Worm (Caenorhabditis elegans): ENCODE measurements around the gene R13H4.2.

The R13H4.2 gene

DNA sequence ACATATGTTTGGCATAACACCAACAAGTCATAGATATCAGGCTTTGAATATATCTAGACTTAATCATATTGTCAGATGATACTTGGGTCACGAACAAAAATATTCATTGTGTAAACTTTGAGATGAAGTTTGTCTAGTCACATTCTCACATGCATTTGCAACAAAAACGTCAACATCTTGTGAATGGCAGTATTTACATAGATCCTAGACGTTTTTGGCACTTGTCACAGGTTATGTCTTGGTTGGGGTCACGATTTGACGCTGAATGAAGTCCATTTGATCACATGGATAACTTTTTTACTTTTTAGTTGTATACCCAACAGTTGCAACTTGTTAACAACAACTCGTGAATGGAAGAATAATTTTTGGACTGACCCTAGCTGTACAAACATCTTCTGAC is 37.9 kb upstream of the R13H4.2 start:
- TF ChIP-seq hsf-1 (GFP tag; IDR thresholded peaks at IDR 0.05) (no peak), K11D2.4 (GFP tag; IDR thresholded peaks at IDR 0.05) (0 out of 2 replicates have a peak, but pooled peaks have one; percentile 12), efl-1 (GFP tag; optimal IDR thresholded peaks at IDR 0.05) (no peak), aptf-2 (GFP tag; conservative IDR thresholded peaks at IDR 0.05) (no peak)

DNA sequence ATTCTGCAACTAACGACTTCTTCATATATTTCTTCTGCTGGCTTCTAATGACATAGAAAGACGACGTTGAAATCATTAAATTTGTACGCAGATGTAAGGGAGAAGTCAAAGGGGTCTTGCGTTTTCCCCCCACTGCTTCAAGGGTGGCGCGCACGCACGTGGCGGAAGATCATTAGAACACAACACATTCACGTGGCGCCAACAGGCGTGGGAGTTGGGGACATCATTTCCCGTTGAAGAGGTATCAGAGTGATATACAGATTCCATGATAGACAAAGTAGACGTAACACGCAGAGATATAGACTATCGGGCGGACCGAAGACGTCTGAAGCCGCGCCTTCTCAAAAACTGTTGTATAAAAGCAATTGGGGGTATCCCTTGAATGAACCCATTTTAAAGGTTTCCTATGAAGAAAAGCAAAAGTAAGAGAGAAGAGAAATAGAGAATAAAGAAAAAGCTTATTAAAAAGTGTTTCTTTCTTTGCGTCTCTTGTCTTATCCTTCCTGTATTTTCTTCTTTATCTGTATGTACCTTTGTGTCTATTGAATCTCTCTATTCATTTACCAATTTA is 36.9 kb upstream of the R13H4.2 start:
- TF ChIP-seq nfyb-1 (GFP tag; IDR thresholded peaks at IDR 0.05) (peak; percentile 70; the same call in 1 of the 2 replicates), ztf-26 (tag; optimal IDR thresholded peaks at IDR 0.05) (peak; percentile 91), gei-17 (GFP tag; optimal IDR thresholded peaks at IDR 0.05) (no peak), rcor-1 (GFP tag; IDR thresholded peaks at IDR 0.05) (no peak), snpc-1.1 (tag; optimal IDR thresholded peaks at IDR 0.05; ENCODE audit: insufficient read depth) (no peak), chd-7 (tag; optimal IDR thresholded peaks at IDR 0.05) (peak; percentile 66), die-1 (tag; optimal IDR thresholded peaks at IDR 0.05) (peak; percentile 86), F22D6.2 (tag; optimal IDR thresholded peaks at IDR 0.05) (peak; percentile 81), C06A6.2 (GFP tag; conservative IDR thresholded peaks at IDR 0.05) (peak; percentile 51; the same call in 1 of the 2 replicates), tbp1 (GFP tag; optimal IDR thresholded peaks at IDR 0.05) (no peak), ama-1 (optimal IDR thresholded peaks at IDR 0.05) (no peak), ama-1 (GFP tag; optimal IDR thresholded peaks at IDR 0.05) (no peak), somi-1 (GFP tag; optimal IDR thresholded peaks at IDR 0.05) (peak; percentile 69), lin-40 (tag; optimal IDR thresholded peaks at IDR 0.05) (peak; percentile 80), egl-44 (GFP tag; IDR thresholded peaks at IDR 0.05) (peak; percentile 18; the same call in 1 of the 2 replicates), cebp-1 (GFP tag; IDR thresholded peaks at IDR 0.05) (no peak), cebp-1 (tag; optimal IDR thresholded peaks at IDR 0.05) (peak; percentile 3), madf-3 (GFP tag; IDR thresholded peaks at IDR 0.05) (0 out of 2 replicates have a peak, but pooled peaks have one; percentile 19)

DNA sequence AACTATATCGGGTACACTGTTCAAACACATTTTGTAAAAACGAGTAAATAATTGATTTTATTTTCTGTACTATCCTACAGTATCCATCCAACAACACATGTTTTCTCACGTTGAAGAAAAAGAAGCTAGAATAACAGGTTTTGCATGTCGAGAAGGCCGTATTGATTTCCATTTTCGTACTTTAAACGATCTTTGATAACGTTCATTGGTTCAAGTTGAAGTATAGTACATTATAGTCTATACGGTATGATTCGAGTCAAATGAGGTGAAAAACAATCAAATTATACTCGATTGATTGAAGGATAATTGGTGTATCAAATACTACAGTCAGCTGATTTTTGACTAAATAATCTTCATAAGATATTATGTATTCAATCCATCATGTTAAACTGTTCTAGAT is 35.7 kb upstream of the R13H4.2 start:
- TF ChIP-seq F10E7.11 (tag; optimal IDR thresholded peaks at IDR 0.05) (no peak), ztf-22 (GFP tag; optimal IDR thresholded peaks at IDR 0.05) (no peak), let-526 (GFP tag; IDR thresholded peaks at IDR 0.05) (no peak), madf-10 (tag; optimal IDR thresholded peaks at IDR 0.05) (no peak), cebp-2 (GFP tag; IDR thresholded peaks at IDR 0.05) (no peak), sea-2 (GFP tag; IDR thresholded peaks at IDR 0.05) (no peak), repo-1 (tag; optimal IDR thresholded peaks at IDR 0.05) (no peak), sptf-2 (GFP tag; optimal IDR thresholded peaks at IDR 0.05) (no peak), ceh-91 (GFP tag; IDR thresholded peaks at IDR 0.05) (no peak), F57C9.4 (tag; optimal IDR thresholded peaks at IDR 0.05) (no peak)

DNA sequence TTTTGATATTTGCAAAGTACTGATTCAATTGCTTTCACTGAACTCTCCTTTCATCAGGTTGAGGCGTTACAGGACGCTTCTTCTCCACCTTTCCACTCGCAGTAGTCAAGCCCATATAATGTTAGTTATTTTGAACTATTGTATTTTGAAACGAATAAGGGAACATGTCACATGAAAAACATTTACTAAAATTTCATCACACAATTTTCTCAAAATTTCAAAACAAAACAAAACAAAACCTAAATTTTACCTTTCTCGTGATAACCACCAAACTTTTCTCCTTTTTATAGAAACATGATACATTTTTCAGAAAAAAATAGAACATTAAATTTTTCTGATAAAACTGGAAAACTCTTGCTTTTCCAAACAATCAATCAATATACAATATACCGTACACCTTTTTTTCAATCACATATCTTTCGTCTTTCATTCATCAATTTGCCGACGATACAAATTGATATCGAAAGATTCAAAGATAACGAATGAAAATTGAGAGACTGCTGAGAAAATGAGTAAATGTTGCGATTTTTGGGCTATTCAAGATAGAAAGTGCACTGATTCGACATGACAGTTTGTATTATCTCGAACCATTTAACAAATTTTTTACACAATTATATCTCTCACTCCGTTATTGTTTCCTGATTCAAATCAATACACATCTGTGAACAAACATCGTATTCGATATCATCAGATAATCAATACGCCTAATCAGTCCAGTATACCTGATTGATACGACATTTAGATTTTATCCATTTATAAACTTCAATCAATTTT is 34.9 kb upstream of the R13H4.2 start:
- TF ChIP-seq cebp-1 (GFP tag; IDR thresholded peaks at IDR 0.05) (no peak), cebp-1 (tag; optimal IDR thresholded peaks at IDR 0.05) (peak; percentile 39), lin-40 (tag; optimal IDR thresholded peaks at IDR 0.05) (peak; percentile 21), ztf-26 (tag; optimal IDR thresholded peaks at IDR 0.05) (peak; percentile 12), die-1 (tag; optimal IDR thresholded peaks at IDR 0.05) (no peak)

DNA sequence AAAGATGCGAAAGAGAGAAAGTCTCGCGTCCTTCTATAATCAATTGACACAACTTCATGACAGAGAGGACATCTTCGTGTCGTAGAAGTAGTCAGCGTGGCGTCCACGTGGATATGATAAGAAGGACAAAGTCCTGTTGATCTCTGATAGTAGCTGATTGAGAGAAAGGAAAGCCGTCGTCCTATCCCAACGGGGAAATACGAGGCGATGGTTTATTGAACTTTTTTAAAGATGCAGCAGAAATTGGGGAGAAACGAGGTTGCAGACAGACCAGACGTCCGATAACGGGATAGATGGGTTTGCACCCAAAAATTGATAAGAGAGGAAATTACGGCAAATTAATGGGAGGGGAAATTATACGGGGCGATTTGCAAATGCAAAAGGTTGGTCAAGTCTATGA is 33.7 kb upstream of the R13H4.2 start:
- TF ChIP-seq sdz-38 (tag; optimal IDR thresholded peaks at IDR 0.05): no peak
- TF ChIP-seq hrde-1 (tag; optimal IDR thresholded peaks at IDR 0.05; ENCODE audit: borderline replicate concordance): no peak
- peak; percentile 37 for TF ChIP-seq chd-7 (tag; optimal IDR thresholded peaks at IDR 0.05)
- peak; percentile 60; the same call in 1 of the 2 replicates for TF ChIP-seq C06A6.2 (GFP tag; conservative IDR thresholded peaks at IDR 0.05)
- no peak for TF ChIP-seq F52B5.7 (tag; optimal IDR thresholded peaks at IDR 0.05)
- peak; percentile 91 for TF ChIP-seq ztf-26 (tag; optimal IDR thresholded peaks at IDR 0.05)
- TF ChIP-seq ZK185.1 (tag; optimal IDR thresholded peaks at IDR 0.05; ENCODE audit: poor library complexity, severe bottlenecking): no peak
- peak; percentile 76 for TF ChIP-seq lin-40 (tag; optimal IDR thresholded peaks at IDR 0.05)
- peak; percentile 49; the same call in 1 of the 2 replicates for TF ChIP-seq K11D2.4 (GFP tag; IDR thresholded peaks at IDR 0.05)
- TF ChIP-seq let-607 (tag; optimal IDR thresholded peaks at IDR 0.05): peak in 1 of 2 experiments; percentile 24
- TF ChIP-seq nhr-27 (tag; optimal IDR thresholded peaks at IDR 0.05): no peak
- peak; percentile 63 for TF ChIP-seq nhr-80 (tag; optimal IDR thresholded peaks at IDR 0.05)
- TF ChIP-seq die-1 (tag; optimal IDR thresholded peaks at IDR 0.05): peak; percentile 51
- no peak for TF ChIP-seq unc-62 (GFP tag; optimal IDR thresholded peaks at IDR 0.05)
